Worm (Caenorhabditis elegans) whole organism, late embryonic: Measurements from ENCODE around the gene nsph-4.3.
A peak's percentile ranks its signal among the peaks of the same experiment; 100 is the strongest.

Experiments
- C08G9.2 ChIP-seq: sonication (generic microtip); optimal IDR thresholded peaks from 2 replicates; lab custom pipeline; 2016; ENCODE audit warnings: mild to moderate bottlenecking, missing genetic modification characterization, moderate library complexity, missing compliant biosample characterization
- C38D4.7 ChIP-seq: fragments of 200-800 bp; sonication (Bioruptor generic); optimal IDR thresholded peaks from 2 replicates; lab custom pipeline; 2018; ENCODE audit warnings: mild to moderate bottlenecking, missing genetic modification characterization, moderate library complexity, missing compliant biosample characterization
- F13H6.1 ChIP-seq: sonication (generic microtip); optimal IDR thresholded peaks from 2 replicates; lab custom pipeline; 2016; ENCODE audit warnings: missing genetic modification characterization, missing compliant biosample characterization
- K02D7.2 ChIP-seq: sonication (generic microtip); optimal IDR thresholded peaks from 2 replicates; lab custom pipeline; 2017; ENCODE audit warnings: mild to moderate bottlenecking, missing genetic modification characterization, missing compliant biosample characterization
- T23F11.4 ChIP-seq: fragments of 200-800 bp; sonication (Bioruptor generic); optimal IDR thresholded peaks from 2 replicates; lab custom pipeline; 2018; ENCODE audit warnings: mild to moderate bottlenecking, missing genetic modification characterization, missing compliant biosample characterization
- Y22D7AL.16 ChIP-seq: sonication (generic microtip); optimal IDR thresholded peaks from 2 replicates; lab custom pipeline; 2016; ENCODE audit warnings: missing genetic modification characterization, missing compliant biosample characterization
- ahr-1 ChIP-seq: sonication (generic microtip); optimal IDR thresholded peaks from 2 replicates; lab custom pipeline; 2016; ENCODE audit warnings: missing genetic modification characterization, missing compliant biosample characterization
- ceh-14 ChIP-seq: sonication (generic microtip); optimal IDR thresholded peaks from 2 replicates; lab custom pipeline; 2016; ENCODE audit warnings: missing genotype, missing genetic modification characterization, missing compliant biosample characterization
- ceh-18 ChIP-seq: sonication (generic microtip); optimal IDR thresholded peaks from 2 replicates; lab custom pipeline; 2016; ENCODE audit warnings: missing genetic modification characterization, missing compliant biosample characterization
- ceh-19 ChIP-seq: fragments of 200-800 bp; sonication (Bioruptor generic); optimal IDR thresholded peaks from 2 replicates; lab custom pipeline; 2018; ENCODE audit warnings: mild to moderate bottlenecking, missing genetic modification characterization, missing compliant biosample characterization
- ceh-2 ChIP-seq: sonication (generic microtip); optimal IDR thresholded peaks from 2 replicates; lab custom pipeline; 2016; ENCODE audit warnings: missing genotype, missing genetic modification characterization, missing compliant biosample characterization
- ceh-24 ChIP-seq: sonication (generic microtip); optimal IDR thresholded peaks from 2 replicates; lab custom pipeline; 2016; ENCODE audit warnings: mild to moderate bottlenecking, missing genetic modification characterization, missing compliant biosample characterization
- ceh-31 ChIP-seq: sonication (generic microtip); optimal IDR thresholded peaks from 2 replicates; lab custom pipeline; 2016; ENCODE audit warnings: missing genetic modification characterization, missing compliant biosample characterization
- ceh-34 ChIP-seq: sonication (generic microtip); optimal IDR thresholded peaks from 2 replicates; lab custom pipeline; 2016; ENCODE audit warnings: mild to moderate bottlenecking, missing genetic modification characterization, missing compliant biosample characterization
- ceh-45 ChIP-seq: fragments of 200-800 bp; sonication (Bioruptor generic); IDR thresholded peaks from 2 replicates; pipeline ENCODE4 v1.3.6; 2022; ENCODE audit warnings: missing genetic modification reagents, missing genetic modification characterization, missing compliant biosample characterization
- ceh-48 ChIP-seq: sonication (generic microtip); optimal IDR thresholded peaks from 2 replicates; lab custom pipeline; 2016; ENCODE audit warnings: missing genetic modification characterization, inconsistent platforms, missing compliant biosample characterization
- ceh-6 ChIP-seq: fragments of 200-800 bp; sonication (Bioruptor generic); optimal IDR thresholded peaks from 2 replicates; lab custom pipeline; 2018; ENCODE audit warnings: mild to moderate bottlenecking, missing genetic modification characterization, missing compliant biosample characterization
- dmd-4 ChIP-seq: sonication (generic microtip); optimal IDR thresholded peaks from 2 replicates; lab custom pipeline; 2016; ENCODE audit warnings: borderline replicate concordance, missing genetic modification characterization, missing compliant biosample characterization
- elt-4 ChIP-seq: sonication (generic microtip); optimal IDR thresholded peaks from 2 replicates; lab custom pipeline; 2016; ENCODE audit warnings: missing genetic modification characterization, missing compliant biosample characterization
- fax-1 ChIP-seq: sonication (generic microtip); optimal IDR thresholded peaks from 2 replicates; lab custom pipeline; 2016; ENCODE audit warnings: missing genotype, missing genetic modification characterization, missing compliant biosample characterization
- fkh-10 ChIP-seq: fragments of 150-350 bp; optimal IDR thresholded peaks from 2 replicates; lab custom pipeline; 2014; ENCODE audit warnings: missing biosample characterization, missing genetic modification reagents, missing genetic modification characterization
- gmeb-2 ChIP-seq: sonication (generic microtip); optimal IDR thresholded peaks from 2 replicates; lab custom pipeline; 2016; ENCODE audit warnings: missing genetic modification characterization, inconsistent platforms, missing compliant biosample characterization
- hlh-13 ChIP-seq: fragments of 200-800 bp; sonication (Bioruptor generic); optimal IDR thresholded peaks from 2 replicates; lab custom pipeline; 2018; ENCODE audit warnings: mild to moderate bottlenecking, missing genetic modification characterization, missing compliant biosample characterization
- hlh-30 ChIP-seq: sonication (generic microtip); optimal IDR thresholded peaks from 2 replicates; lab custom pipeline; 2017; ENCODE audit warnings: antibody characterized with exemption, missing genetic modification characterization, missing compliant biosample characterization; ENCODE audit not compliant: insufficient read depth
- hlh-8 ChIP-seq: sonication (generic microtip); optimal IDR thresholded peaks from 2 replicates; lab custom pipeline; 2016; ENCODE audit warnings: missing genotype, missing genetic modification characterization, missing compliant biosample characterization
- lim-6 ChIP-seq: sonication (generic microtip); optimal IDR thresholded peaks from 2 replicates; lab custom pipeline; 2016; ENCODE audit warnings: missing genetic modification characterization, missing compliant biosample characterization
- nfya-1 ChIP-seq: sonication (generic microtip); optimal IDR thresholded peaks from 2 replicates; lab custom pipeline; 2017; ENCODE audit warnings: missing genetic modification characterization, mild to moderate bottlenecking, missing compliant biosample characterization, antibody characterized with exemption, moderate library complexity
- nhr-11 ChIP-seq: fragments of 150-350 bp; optimal IDR thresholded peaks from 2 replicates; lab custom pipeline; 2014; ENCODE audit warnings: missing biosample characterization, missing genetic modification characterization
- nhr-232 ChIP-seq: sonication (generic microtip); optimal IDR thresholded peaks from 2 replicates; lab custom pipeline; 2016; ENCODE audit warnings: missing genetic modification characterization, missing compliant biosample characterization
- npax-4 ChIP-seq: sonication (generic microtip); optimal IDR thresholded peaks from 2 replicates; lab custom pipeline; 2016; ENCODE audit warnings: missing genetic modification characterization, missing compliant biosample characterization
- pha-2 ChIP-seq: sonication (generic microtip); optimal IDR thresholded peaks from 2 replicates; lab custom pipeline; 2017; ENCODE audit warnings: mild to moderate bottlenecking, missing genetic modification characterization, missing compliant biosample characterization
- pha-4 ChIP-seq: fragments of 150-350 bp; optimal IDR thresholded peaks from 2 replicates; lab custom pipeline; 2018; ENCODE audit warnings: missing biosample characterization, missing genetic modification reagents, missing genetic modification characterization
- pqm-1 ChIP-seq: sonication (generic microtip); optimal IDR thresholded peaks from 2 replicates; lab custom pipeline; 2016; ENCODE audit warnings: missing genetic modification characterization, missing compliant biosample characterization
- pros-1 ChIP-seq: fragments of 150-350 bp; optimal IDR thresholded peaks from 2 replicates; lab custom pipeline; 2014; ENCODE audit warnings: missing biosample characterization, missing genetic modification reagents, missing genetic modification characterization
- rnt-1 ChIP-seq: sonication (generic microtip); optimal IDR thresholded peaks from 2 replicates; lab custom pipeline; 2016; ENCODE audit warnings: missing genetic modification characterization, missing compliant biosample characterization
- sdc-2 ChIP-seq: sonication (generic microtip); optimal IDR thresholded peaks from 2 replicates; lab custom pipeline; 2016; ENCODE audit warnings: missing genotype, missing genetic modification characterization, missing compliant biosample characterization
- sox-2 ChIP-seq: fragments of 200-800 bp; sonication (Bioruptor generic); IDR thresholded peaks from 2 replicates; pipeline ENCODE4 v1.3.6; 2022; ENCODE audit warnings: missing genetic modification reagents, missing genetic modification characterization, missing compliant biosample characterization
- sox-4 ChIP-seq: sonication (generic microtip); optimal IDR thresholded peaks from 2 replicates; lab custom pipeline; 2017; ENCODE audit warnings: mild to moderate bottlenecking, missing genetic modification characterization, inconsistent platforms, missing compliant biosample characterization
- syd-9 ChIP-seq: sonication (generic microtip); optimal IDR thresholded peaks from 2 replicates; lab custom pipeline; 2016; ENCODE audit warnings: mild to moderate bottlenecking, missing genetic modification characterization, moderate library complexity, missing compliant biosample characterization
- tbx-2 ChIP-seq: sonication (generic microtip); optimal IDR thresholded peaks from 2 replicates; lab custom pipeline; 2016; ENCODE audit warnings: missing genetic modification characterization, missing compliant biosample characterization
- tbx-7 ChIP-seq: sonication (generic microtip); optimal IDR thresholded peaks from 2 replicates; lab custom pipeline; 2016; ENCODE audit warnings: missing genotype, missing genetic modification characterization, missing compliant biosample characterization
- ttx-3 ChIP-seq: sonication (generic microtip); optimal IDR thresholded peaks from 2 replicates; lab custom pipeline; 2016; ENCODE audit warnings: missing genetic modification reagents, missing genetic modification characterization, missing compliant biosample characterization
- unc-3 ChIP-seq, 2 experiments: fragments of 200-800 bp in 1 of 2; sonication (Bioruptor generic) in 1 of 2; sonication (generic microtip) in 1 of 2; conservative IDR thresholded peaks in 1 of 2; optimal IDR thresholded peaks in 1 of 2; 2 replicates each; pipeline versions ENCODE4 v1.3.6 to Lab custom; 2016 to 2022; ENCODE audit warnings: missing compliant biosample characterization in 2 of 2, missing genetic modification characterization in 2 of 2, missing genetic modification reagents in 1 of 2
- unc-42 ChIP-seq: sonication (generic microtip); optimal IDR thresholded peaks from 2 replicates; lab custom pipeline; 2016; ENCODE audit warnings: missing genotype, missing genetic modification characterization, missing compliant biosample characterization
- unc-55 ChIP-seq: sonication (generic microtip); optimal IDR thresholded peaks from 2 replicates; lab custom pipeline; 2017; ENCODE audit warnings: missing biosample characterization, missing genetic modification reagents, missing genetic modification characterization
- unc-86 ChIP-seq: sonication (generic microtip); optimal IDR thresholded peaks from 2 replicates; lab custom pipeline; 2016; ENCODE audit warnings: missing genetic modification characterization, missing compliant biosample characterization

Gene nsph-4.3

ce11 chrIII:7572781-7573400 lies 36.2 kb downstream of the nsph-4.3 start, which contains the start of the genes rpl-9 and lpd-7 (continued):
- TF ChIP-seq elt-4 (tag; lab: Kevin White, UChicago): no peak
- no peak for TF ChIP-seq pha-2 (tag; lab: Kevin White, UChicago)
- peak; percentile 1 for TF ChIP-seq F13H6.1 (tag; lab: Kevin White, UChicago)
- TF ChIP-seq ceh-18 (tag; lab: Kevin White, UChicago): peak; percentile 54
- no peak for TF ChIP-seq fkh-10 (GFP tag; lab: Kevin White, UChicago)
- no peak for TF ChIP-seq gmeb-2 (tag; lab: Kevin White, UChicago)
- no peak for TF ChIP-seq npax-4
- TF ChIP-seq ceh-14: no peak
- no peak for TF ChIP-seq lim-6
- TF ChIP-seq nfya-1: peak; percentile 80
- no peak for TF ChIP-seq C38D4.7 (GFP tag; lab: Kevin White, UChicago)
- no peak for TF ChIP-seq ceh-19 (GFP tag; lab: Kevin White, UChicago)
- TF ChIP-seq dmd-4 (tag; lab: Kevin White, UChicago): no peak
- TF ChIP-seq unc-86 (tag; lab: Kevin White, UChicago): no peak
- TF ChIP-seq ceh-34 (tag; lab: Kevin White, UChicago): peak; percentile 59
- no peak for TF ChIP-seq C08G9.2 (tag; lab: Kevin White, UChicago)

ce11 chrIII:7571726-7572125 lies 37.3 kb downstream of the nsph-4.3 start:
- no peak for TF ChIP-seq hlh-8 (tag; lab: Kevin White, UChicago)
- no peak for TF ChIP-seq tbx-7 (tag; lab: Kevin White, UChicago)
- TF ChIP-seq hlh-13 (GFP tag; lab: Kevin White, UChicago): no peak
- no peak for TF ChIP-seq pqm-1 (tag; lab: Kevin White, UChicago)
- no peak for TF ChIP-seq sdc-2 (tag; lab: Kevin White, UChicago)
- no peak for TF ChIP-seq pha-4 (tag; lab: Kevin White, UChicago)
- no peak for TF ChIP-seq hlh-30 (tag; lab: Kevin White, UChicago)
- no peak for TF ChIP-seq ahr-1 (tag; lab: Kevin White, UChicago)
- TF ChIP-seq ceh-6 (GFP tag; lab: Kevin White, UChicago): no peak
- no peak for TF ChIP-seq Y22D7AL.16 (tag; lab: Kevin White, UChicago)
- no peak for TF ChIP-seq ceh-45 (GFP tag; lab: Robert Waterston, UW)

ce11 chrIII:7570083-7570695 lies 38.9 kb downstream of the nsph-4.3 start, which contains the start of gene R13A5.7:
TSS of gene R13A5.7 (minus strand) at chrIII:7570133.
- TF ChIP-seq fax-1 (tag; lab: Kevin White, UChicago) (no peak), nhr-232 (no peak), pqm-1 (tag; lab: Kevin White, UChicago) (no peak), ceh-2 (peak; percentile 40), unc-55 (GFP tag; lab: Kevin White, UChicago) (peak; percentile 90), nfya-1 (peak; percentile 83), gmeb-2 (tag; lab: Kevin White, UChicago) (no peak), syd-9 (tag; lab: Kevin White, UChicago) (peak; percentile 13), pros-1 (tag; lab: Kevin White, UChicago) (peak; percentile 70), ceh-34 (tag; lab: Kevin White, UChicago) (peak; percentile 78), ttx-3 (no peak), F13H6.1 (tag; lab: Kevin White, UChicago) (peak; percentile 56), nhr-11 (tag; lab: Kevin White, UChicago) (no peak), sox-2 (GFP tag; lab: Robert Waterston, UW) (no peak), dmd-4 (tag; lab: Kevin White, UChicago) (peak; percentile 2), T23F11.4 (no peak), tbx-7 (tag; lab: Kevin White, UChicago) (no peak), C38D4.7 (GFP tag; lab: Kevin White, UChicago) (no peak), ceh-14 (no peak), ceh-48 (no peak), ceh-24 (tag; lab: Kevin White, UChicago) (no peak), ceh-31 (peak; percentile 86), unc-42 (tag; lab: Kevin White, UChicago) (peak; percentile 59), sox-4 (tag; lab: Kevin White, UChicago) (no peak), tbx-2 (tag; lab: Kevin White, UChicago) (peak; percentile 83), unc-3 (GFP tag; conservative IDR thresholded peaks at IDR 0.05; lab: Robert Waterston, UW) (no peak), unc-3 (tag; optimal IDR thresholded peaks at IDR 0.05; lab: Kevin White, UChicago) (no peak), K02D7.2 (no peak), rnt-1 (tag; lab: Kevin White, UChicago) (no peak), elt-4 (tag; lab: Kevin White, UChicago) (no peak)
